Worm (Caenorhabditis elegans): ENCODE results near the gene ugt-16.

ce11 chrV:12797992-12798391 lies 26.8 kb upstream of the ugt-16 start, which contains the start of gene ugt-6:
- no peak for TF ChIP-seq him-1 (tag; optimal IDR thresholded peaks at IDR 0.05)
- TF ChIP-seq dao-5 (tag; optimal IDR thresholded peaks at IDR 0.05) = no peak
- TF ChIP-seq W03F9.2 (tag; optimal IDR thresholded peaks at IDR 0.05) = no peak
